Fruit fly (Drosophila melanogaster): ENCODE data around the gene CG6094.

CG6094 gene

DNA sequence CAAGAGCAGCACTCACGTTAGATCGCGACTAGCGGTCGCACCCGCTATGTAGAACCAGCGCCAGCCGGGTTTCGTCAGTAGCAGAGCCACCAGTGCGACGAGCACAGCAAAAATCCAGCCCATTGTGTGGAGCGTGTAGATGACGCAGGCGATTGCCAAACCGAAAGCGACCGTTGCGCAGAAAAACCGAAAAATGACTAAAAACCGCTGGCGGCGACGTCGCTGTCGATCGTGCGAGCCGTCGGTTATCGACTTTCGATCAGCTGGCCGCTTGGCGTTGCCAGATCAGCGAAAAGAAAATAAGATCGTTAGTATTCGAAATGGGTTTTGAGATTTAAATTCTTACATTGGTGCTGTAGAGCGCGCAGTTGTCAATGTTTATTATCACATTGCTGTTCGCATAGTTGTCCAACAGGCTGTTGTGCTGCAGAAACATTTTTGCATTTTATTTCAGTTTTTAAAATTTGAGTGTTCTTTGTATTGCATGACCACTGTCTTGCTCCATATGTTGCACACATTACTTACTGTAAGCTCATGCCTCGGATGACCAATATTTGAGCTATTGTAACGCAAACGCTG, 9.7 kb downstream of the CG6094 start:
- TF ChIP-seq CG8478 (optimal IDR thresholded peaks at IDR 0.05): no peak
- TF ChIP-seq CTCF (optimal IDR thresholded peaks at IDR 0.05): no peak

- peak; percentile 13 to 15 for TF ChIP-seq CTCF (optimal IDR thresholded peaks at IDR 0.05)
- TF ChIP-seq CG8478 (optimal IDR thresholded peaks at IDR 0.05): no peak
Measured at dm6 chr2L:10517085-10517484, 10.2 kb downstream of the CG6094 start, which contains the start of the genes Fatp1 and Lrr47. TSS of gene Fatp1 (minus strand) at chr2L:10517218. TSS of gene Lrr47 (plus strand) at chr2L:10517335.

DNA sequence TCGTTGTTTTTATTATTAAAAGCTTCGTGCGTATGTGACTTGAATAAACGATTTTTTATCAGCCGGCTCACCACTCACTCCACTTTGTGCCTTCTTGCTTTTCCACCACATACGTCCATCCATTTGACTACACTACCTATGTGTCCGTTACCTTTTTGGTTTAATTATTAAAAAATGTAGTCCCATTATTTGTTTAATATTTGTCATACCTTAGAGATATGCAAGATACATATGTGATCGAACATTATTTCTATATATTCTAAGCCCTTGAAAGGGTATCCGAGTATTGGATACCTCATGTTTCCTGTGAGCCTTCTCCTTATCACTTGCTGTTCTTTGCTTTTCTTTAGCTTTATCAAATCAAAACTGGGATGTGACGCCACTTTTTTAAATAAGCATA, 12.3 kb downstream of the CG6094 start:
- TF ChIP-seq CTCF (optimal IDR thresholded peaks at IDR 0.05) (no peak), CG8478 (optimal IDR thresholded peaks at IDR 0.05) (no peak)

DNA sequence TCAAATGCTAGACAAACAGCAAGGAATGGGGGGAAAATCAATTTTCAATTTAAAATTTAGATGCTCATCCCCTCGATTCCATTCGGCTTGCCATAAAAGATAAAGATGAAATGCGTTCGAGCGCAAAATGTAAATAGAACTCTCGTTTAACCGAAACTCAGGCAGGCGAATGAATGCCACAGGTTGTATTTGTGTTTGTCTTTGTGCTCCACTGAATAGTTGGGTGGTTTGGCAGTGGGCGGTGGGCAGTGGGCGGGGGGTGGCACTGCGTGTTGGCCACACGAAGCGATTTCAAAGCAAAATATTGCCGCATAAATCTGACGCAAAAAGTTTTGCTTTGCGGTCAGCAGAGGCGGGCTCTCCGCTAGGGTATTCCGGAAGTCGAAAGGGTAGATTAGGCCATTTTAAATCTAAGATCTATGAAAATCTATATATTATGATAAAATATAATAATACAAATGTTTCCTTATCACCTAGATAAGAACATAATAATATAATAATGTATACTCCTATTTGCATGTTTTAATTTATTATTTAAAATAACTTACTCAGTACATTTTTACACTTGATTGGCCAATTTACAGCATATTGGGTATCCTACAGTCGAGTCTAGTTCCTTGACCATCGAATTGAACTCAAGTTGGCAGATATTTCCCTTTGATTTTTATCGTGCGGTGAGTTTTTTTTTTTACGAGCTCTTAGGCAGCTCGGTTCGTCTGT, 15.5 kb downstream of the CG6094 start:
- TF ChIP-seq CTCF (optimal IDR thresholded peaks at IDR 0.05): no peak
- no peak for TF ChIP-seq CG8478 (optimal IDR thresholded peaks at IDR 0.05)

DNA sequence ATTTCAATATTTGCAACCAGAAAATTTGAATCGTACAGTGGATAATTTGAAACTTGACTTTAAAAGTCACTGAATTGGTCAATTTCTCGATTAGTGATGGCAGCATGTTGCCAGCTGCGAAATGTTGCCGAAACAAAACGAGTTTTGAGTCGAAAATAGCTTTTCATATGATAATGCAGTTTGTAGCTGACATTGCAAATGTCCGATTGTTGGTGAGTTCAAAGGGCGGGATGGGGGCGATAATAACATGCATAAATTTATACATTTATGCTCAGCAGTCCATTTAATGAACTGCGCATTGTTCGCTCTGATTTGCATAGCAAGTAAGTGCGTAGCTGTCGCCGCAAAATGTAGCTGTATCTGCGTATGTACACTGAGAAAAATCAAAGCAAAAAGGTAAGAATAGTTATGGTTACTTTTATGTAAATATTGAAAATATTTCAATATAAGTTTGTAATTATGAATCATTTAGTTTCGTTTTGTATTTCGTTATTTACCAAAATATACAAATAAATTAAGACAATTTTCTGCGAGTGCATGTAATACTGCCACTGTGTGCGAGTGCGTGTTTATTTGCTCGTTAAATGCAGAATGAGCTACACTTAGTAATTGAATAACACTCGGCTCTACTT, 20.2 kb downstream of the CG6094 start, which contains the start of gene Lip4:
Gene Lip4, plus strand, starts transcription at position 620 of the 632 bp plus-strand sequence.
- no peak for TF ChIP-seq CTCF (optimal IDR thresholded peaks at IDR 0.05)

DNA sequence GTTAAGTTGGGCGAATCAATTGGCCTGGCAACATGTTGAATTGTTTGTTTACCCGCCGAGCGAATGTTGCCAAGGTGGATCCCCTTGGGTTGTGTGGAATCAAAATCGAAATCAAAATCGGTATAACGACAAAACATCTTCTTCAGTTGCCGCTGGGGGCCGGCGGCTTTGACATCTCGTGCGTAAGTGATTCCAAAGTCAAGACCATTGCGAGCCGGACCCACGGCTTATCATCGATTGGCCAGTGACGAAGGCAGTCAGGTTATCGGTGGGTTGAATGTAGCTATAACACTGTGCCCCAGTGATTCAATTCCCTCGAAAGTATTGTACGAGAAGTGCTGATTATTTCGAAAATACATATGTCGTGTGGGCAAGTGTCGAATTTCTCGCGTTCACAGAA, 22.1 kb downstream of the CG6094 start:
- TF ChIP-seq CG8478 (optimal IDR thresholded peaks at IDR 0.05): no peak
- TF ChIP-seq CTCF (optimal IDR thresholded peaks at IDR 0.05): no peak

- TF ChIP-seq CTCF (optimal IDR thresholded peaks at IDR 0.05) (no peak), CG8478 (optimal IDR thresholded peaks at IDR 0.05) (no peak)
Measured at dm6 chr2L:10530089-10530488, 23.2 kb downstream of the CG6094 start.

DNA sequence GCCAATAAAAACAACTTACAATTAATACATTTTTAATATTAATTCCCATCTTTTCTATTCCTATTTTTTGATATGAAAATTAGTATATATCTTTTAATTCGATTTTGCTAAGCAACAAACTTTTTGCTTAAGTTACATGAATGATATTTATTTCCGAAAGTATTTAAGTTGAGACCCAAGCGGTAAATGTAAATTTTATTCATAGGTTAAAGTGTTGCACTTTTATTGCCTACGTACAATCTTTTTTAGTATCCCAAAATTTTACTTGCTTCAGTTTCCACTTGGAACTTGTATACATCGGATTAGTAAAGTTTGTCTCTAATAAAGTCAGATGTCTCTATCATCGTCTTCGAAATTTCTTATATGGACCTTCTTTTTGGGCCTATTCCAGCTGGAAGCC, 24.6 kb downstream of the CG6094 start, which contains the start of gene CG18301:
Gene CG18301, plus strand, starts transcription at position 301 of the 400 bp plus-strand sequence.
- TF ChIP-seq CTCF (optimal IDR thresholded peaks at IDR 0.05): no peak
- TF ChIP-seq CG8478 (optimal IDR thresholded peaks at IDR 0.05): no peak

dm6 chr2L:10534022-10534421, 27.1 kb downstream of the CG6094 start, which contains the start of gene CG18302:
TSS of gene CG18302 (plus strand) at chr2L:10534322.
- TF ChIP-seq CTCF (optimal IDR thresholded peaks at IDR 0.05) (no peak), CG8478 (optimal IDR thresholded peaks at IDR 0.05) (no peak)

DNA sequence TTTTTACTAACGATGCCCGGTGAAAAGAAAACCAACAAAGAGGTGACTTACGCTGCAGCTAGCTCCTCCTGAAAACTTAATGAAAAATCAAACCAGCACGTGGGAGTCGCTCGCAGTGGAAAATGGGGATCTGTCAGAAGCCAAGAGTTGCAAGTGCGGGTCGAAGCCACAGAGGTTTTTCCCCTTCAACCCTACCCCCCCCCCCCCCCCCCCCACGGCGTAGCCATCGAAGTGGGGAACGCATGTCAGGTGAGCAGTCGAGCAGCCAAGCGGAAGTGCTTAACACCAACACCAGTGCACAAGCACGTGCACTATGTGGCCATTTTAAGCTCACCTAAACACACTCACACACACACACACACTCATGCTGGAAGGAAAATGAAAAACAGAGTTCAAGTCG, 32.5 kb downstream of the CG6094 start:
- TF ChIP-seq CTCF (optimal IDR thresholded peaks at IDR 0.05): no peak
- TF ChIP-seq CG8478 (optimal IDR thresholded peaks at IDR 0.05): no peak

- TF ChIP-seq CTCF (optimal IDR thresholded peaks at IDR 0.05) (no peak), CG8478 (optimal IDR thresholded peaks at IDR 0.05) (no peak)
Measured at dm6 chr2L:10543048-10543752, 36.3 kb downstream of the CG6094 start.

DNA sequence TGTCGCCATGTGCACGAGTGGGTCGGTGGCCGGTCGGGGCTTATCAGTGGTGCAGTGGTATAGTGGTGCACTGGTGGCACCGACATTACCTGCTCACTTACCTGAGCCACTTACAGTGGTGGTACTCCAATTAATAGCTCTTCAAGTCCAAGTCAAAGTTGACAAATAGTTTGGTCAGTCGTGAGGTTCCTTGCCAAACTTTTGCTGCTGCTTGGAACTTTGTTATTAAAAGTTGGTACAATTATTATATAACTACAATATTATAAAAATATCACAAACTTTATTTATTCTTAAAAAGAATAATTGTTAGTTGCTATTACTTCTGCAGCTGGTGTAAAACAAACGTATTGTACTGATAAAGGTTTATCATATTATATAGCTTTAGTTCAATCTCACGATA, 37.1 kb downstream of the CG6094 start:
- no peak for TF ChIP-seq CG8478 (optimal IDR thresholded peaks at IDR 0.05)
- TF ChIP-seq CTCF (optimal IDR thresholded peaks at IDR 0.05): no peak

DNA sequence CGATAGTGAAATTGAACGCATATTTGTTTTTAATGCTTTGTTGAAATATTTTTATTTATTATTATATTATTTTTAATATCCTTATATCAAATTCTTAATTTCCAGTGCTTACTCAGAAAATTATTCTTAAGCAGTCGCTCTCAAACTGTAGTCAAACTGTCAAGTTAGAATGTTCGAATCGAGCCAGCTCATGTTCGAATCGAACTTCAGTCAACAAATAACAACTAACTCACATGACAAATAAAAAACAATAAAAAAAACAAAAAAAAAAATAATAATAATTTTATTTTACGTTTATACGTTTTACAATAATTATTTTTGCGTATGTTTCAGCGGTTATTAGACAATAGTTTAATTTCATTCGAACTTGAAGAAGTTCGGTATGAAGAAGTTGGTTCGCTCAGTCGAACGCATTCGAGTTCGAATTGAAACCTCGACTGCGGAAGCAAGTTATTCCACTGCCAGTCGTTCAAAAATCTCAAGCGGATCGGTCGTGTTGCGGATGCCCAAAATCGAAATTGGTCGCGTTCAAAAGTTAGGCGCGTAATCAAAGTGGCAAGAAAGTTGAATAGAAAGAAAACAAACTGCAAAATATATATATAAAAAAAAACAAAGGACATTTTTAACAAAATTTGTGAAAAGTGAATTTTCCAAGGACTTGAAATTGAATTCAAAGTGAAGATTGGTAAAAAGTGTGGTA, 37.7 kb downstream of the CG6094 start, which contains the start of gene Trim9:
Gene Trim9, plus strand, starts transcription at position 463 of the 700 bp plus-strand sequence.
- TF ChIP-seq CTCF (optimal IDR thresholded peaks at IDR 0.05) (no peak), CG8478 (optimal IDR thresholded peaks at IDR 0.05) (no peak)

dm6 chr2L:10548814-10549423, 42.0 kb downstream of the CG6094 start:
- TF ChIP-seq CG8478 (optimal IDR thresholded peaks at IDR 0.05): no peak

All from S2 (cell line).